Fruit fly (Drosophila melanogaster) whole organism, embryonic: ENCODE results near the gene Fer3.
A peak's percentile ranks its signal among the peaks of the same experiment; 100 is the strongest.

Source experiments
- Atf3 ChIP-seq: fragments of 200-800 bp; sonication (Bioruptor generic); optimal IDR thresholded peaks from 3 replicates; lab custom pipeline; 2016; ENCODE audit warnings: missing biosample characterization, missing genetic modification characterization
- Bgb ChIP-seq: fragments of 200-800 bp; sonication (Bioruptor generic); IDR thresholded peaks from 2 replicates; pipeline ENCODE4 v1.3.6; 2022; ENCODE audit warnings: missing biosample characterization, missing genetic modification characterization; ENCODE audit not compliant: partially characterized antibody
- CG10431 ChIP-seq: fragments of 200-800 bp; sonication (Bioruptor generic); optimal IDR thresholded peaks from 3 replicates; lab custom pipeline; 2018; ENCODE audit warnings: missing biosample characterization, mild to moderate bottlenecking, missing genetic modification characterization
- CG11093 ChIP-seq: fragments of 200-800 bp; sonication (Bioruptor generic); IDR thresholded peaks from 3 replicates; pipeline ENCODE4 v1.3.6; 2022; ENCODE audit warnings: missing biosample characterization, missing genetic modification characterization
- CG1233 ChIP-seq: fragments of 200-800 bp; sonication (Bioruptor generic); optimal IDR thresholded peaks from 4 replicates; lab custom pipeline; 2018; ENCODE audit warnings: missing biosample characterization, mild to moderate bottlenecking, missing genetic modification characterization
- CG13894 ChIP-seq: fragments of 200-800 bp; sonication (Bioruptor generic); optimal IDR thresholded peaks from 3 replicates; lab custom pipeline; 2018; ENCODE audit warnings: missing biosample characterization, mild to moderate bottlenecking, missing genetic modification characterization, moderate library complexity
- CG1647 ChIP-seq: fragments of 200-800 bp; sonication (Bioruptor generic); optimal IDR thresholded peaks from 3 replicates; lab custom pipeline; 2016; ENCODE audit warnings: missing biosample characterization, missing genetic modification characterization
- CG1832 ChIP-seq: fragments of 200-800 bp; sonication (Bioruptor generic); optimal IDR thresholded peaks from 2 replicates; lab custom pipeline; 2017; ENCODE audit warnings: missing biosample characterization, mild to moderate bottlenecking, missing genetic modification characterization, inconsistent platforms
- CG2116 ChIP-seq: fragments of 200-800 bp; sonication (Bioruptor generic); optimal IDR thresholded peaks from 3 replicates; lab custom pipeline; 2018; ENCODE audit warnings: missing biosample characterization, mild to moderate bottlenecking, missing genetic modification characterization
- CG30431 ChIP-seq: fragments of 200-800 bp; sonication (Bioruptor generic); optimal IDR thresholded peaks from 2 replicates; lab custom pipeline; 2017; ENCODE audit warnings: missing biosample characterization, missing genetic modification characterization
- CG32772 ChIP-seq: fragments of 200-800 bp; sonication (Bioruptor generic); IDR thresholded peaks from 2 replicates; pipeline ENCODE4 v1.3.6; 2022; ENCODE audit warnings: missing biosample characterization, missing genetic modification characterization
- CG3407 ChIP-seq: fragments of 200-800 bp; sonication (Bioruptor generic); optimal IDR thresholded peaks from 2 replicates; lab custom pipeline; 2018; ENCODE audit warnings: missing biosample characterization, mild to moderate bottlenecking, missing genetic modification characterization
- CG4707 ChIP-seq: fragments of 200-800 bp; sonication (Bioruptor generic); optimal IDR thresholded peaks from 2 replicates; lab custom pipeline; 2018; ENCODE audit warnings: missing biosample characterization, mild to moderate bottlenecking, missing genetic modification characterization, moderate library complexity
- CG7357 ChIP-seq: fragments of 200-800 bp; sonication (Bioruptor generic); IDR thresholded peaks from 3 replicates; pipeline ENCODE4 v1.3.6; 2022; ENCODE audit warnings: missing biosample characterization, missing genetic modification characterization
- CG7372 ChIP-seq: fragments of 200-800 bp; sonication (Bioruptor generic); IDR thresholded peaks from 2 replicates; pipeline ENCODE4 v1.3.6; 2022; ENCODE audit warnings: missing biosample characterization, missing genetic modification characterization
- CG9215 ChIP-seq: fragments of 200-800 bp; sonication (Bioruptor generic); IDR thresholded peaks from 2 replicates; pipeline ENCODE4 v1.3.6; 2022; ENCODE audit warnings: missing biosample characterization, missing genetic modification characterization
- CG9437 ChIP-seq: fragments of 200-800 bp; sonication (Bioruptor generic); optimal IDR thresholded peaks from 2 replicates; lab custom pipeline; 2018; ENCODE audit warnings: missing biosample characterization, mild to moderate bottlenecking, missing genetic modification characterization
- CG9797 ChIP-seq: fragments of 200-800 bp; sonication (Bioruptor generic); optimal IDR thresholded peaks from 3 replicates; lab custom pipeline; 2018; ENCODE audit warnings: missing biosample characterization, mild to moderate bottlenecking, missing genetic modification characterization
- CHES-1-like ChIP-seq: fragments of 200-800 bp; sonication (Bioruptor generic); optimal IDR thresholded peaks from 2 replicates; lab custom pipeline; 2016; ENCODE audit warnings: missing biosample characterization, missing genetic modification characterization
- Deaf1 ChIP-seq: fragments of 200-800 bp; optimal IDR thresholded peaks from 3 replicates; lab custom pipeline; 2019; ENCODE audit warnings: missing biosample characterization, mild to moderate bottlenecking, missing genetic modification characterization, moderate library complexity
- Gsc ChIP-seq: fragments of 200-800 bp; sonication (Bioruptor generic); IDR thresholded peaks from 2 replicates; pipeline ENCODE4 v1.3.6; 2022; ENCODE audit warnings: missing biosample characterization, missing genetic modification characterization
- HmgD ChIP-seq: fragments of 200-800 bp; sonication (Bioruptor generic); optimal IDR thresholded peaks from 3 replicates; lab custom pipeline; 2016; ENCODE audit warnings: missing biosample characterization, missing genetic modification characterization
- Lpt ChIP-seq: fragments of >200 bp; optimal IDR thresholded peaks from 2 replicates; lab custom pipeline; 2018; ENCODE audit warnings: missing biosample characterization, missing genetic modification characterization
- Mrtf ChIP-seq: fragments of 200-800 bp; sonication (Bioruptor generic); IDR thresholded peaks from 3 replicates; pipeline ENCODE4 v1.3.6; 2022; ENCODE audit warnings: missing biosample characterization, missing genetic modification characterization
- NFAT ChIP-seq: fragments of 200-800 bp; sonication (Bioruptor generic); IDR thresholded peaks from 2 replicates; pipeline ENCODE4 v1.3.6; 2022; ENCODE audit warnings: missing biosample characterization, missing genetic modification characterization
- Neu2 ChIP-seq: fragments of 200-800 bp; sonication (Bioruptor generic); optimal IDR thresholded peaks from 3 replicates; lab custom pipeline; 2016; ENCODE audit warnings: missing biosample characterization, missing genetic modification characterization, borderline replicate concordance
- Nf-YC ChIP-seq: fragments of 200-800 bp; optimal IDR thresholded peaks from 3 replicates; lab custom pipeline; 2019; ENCODE audit warnings: missing biosample characterization, mild to moderate bottlenecking, missing genetic modification characterization, moderate library complexity
- PHDP ChIP-seq: fragments of 200-800 bp; sonication (Bioruptor generic); optimal IDR thresholded peaks from 3 replicates; lab custom pipeline; 2018; ENCODE audit warnings: missing biosample characterization, mild to moderate bottlenecking, missing genetic modification characterization, moderate library complexity
- Rfx ChIP-seq: fragments of 200-800 bp; sonication (Bioruptor generic); IDR thresholded peaks from 2 replicates; pipeline ENCODE4 v1.3.6; 2022; ENCODE audit warnings: missing biosample characterization, missing genetic modification characterization
- Scr ChIP-seq: fragments of 200-800 bp; sonication (Bioruptor generic); IDR thresholded peaks from 2 replicates; pipeline ENCODE4 v1.3.6; 2022; ENCODE audit warnings: missing biosample characterization, missing genetic modification characterization; ENCODE audit not compliant: partially characterized antibody
- Sry-β ChIP-seq: fragments of 200-800 bp; sonication (Bioruptor generic); optimal IDR thresholded peaks from 2 replicates; lab custom pipeline; 2018; ENCODE audit warnings: missing biosample characterization, mild to moderate bottlenecking, missing genetic modification characterization, moderate library complexity
- croc ChIP-seq: fragments of 200-800 bp; sonication (Bioruptor generic); conservative IDR thresholded peaks from 3 replicates; pipeline ENCODE4 v1.3.6; 2022; ENCODE audit warnings: missing biosample characterization, missing genetic modification characterization
- eve ChIP-seq, 2 experiments: fragments of >200 bp; optimal IDR thresholded peaks; 2 replicates each; lab custom pipeline; 2017; ENCODE audit warnings: missing biosample characterization in 2 of 2, missing genetic modification characterization in 2 of 2
- ewg ChIP-seq: fragments of 200-800 bp; sonication (Bioruptor generic); optimal IDR thresholded peaks from 3 replicates; lab custom pipeline; 2017; ENCODE audit warnings: mild to moderate bottlenecking, missing biosample characterization, missing genetic modification reagents, missing genetic modification characterization
- ftz-f1 ChIP-seq: fragments of 200-800 bp; sonication (Bioruptor generic); optimal IDR thresholded peaks from 2 replicates; lab custom pipeline; 2016; ENCODE audit warnings: missing biosample characterization, missing genetic modification characterization
- grau ChIP-seq: fragments of 200-800 bp; optimal IDR thresholded peaks from 3 replicates; lab custom pipeline; 2019; ENCODE audit warnings: missing biosample characterization, mild to moderate bottlenecking, missing genetic modification characterization, moderate library complexity
- gsb-n ChIP-seq: fragments of 200-800 bp; sonication (Bioruptor generic); optimal IDR thresholded peaks from 3 replicates; lab custom pipeline; 2018; ENCODE audit warnings: missing biosample characterization, mild to moderate bottlenecking, missing genetic modification characterization
- lov ChIP-seq, 2 experiments: fragments of 200-800 bp in 1 of 2; fragments of >200 bp in 1 of 2; sonication (Bioruptor generic) in 1 of 2; IDR thresholded peaks in 1 of 2; optimal IDR thresholded peaks in 1 of 2; 2 replicates in 1 of 2; 3 replicates in 1 of 2; pipeline versions ENCODE4 v1.3.6 to Lab custom; 2017 to 2022; ENCODE audit warnings: missing biosample characterization in 1 of 2, missing genetic modification characterization in 1 of 2
- luna ChIP-seq: fragments of 200-800 bp; sonication (Bioruptor generic); optimal IDR thresholded peaks from 2 replicates; lab custom pipeline; 2016; ENCODE audit warnings: missing biosample characterization, missing genetic modification characterization
- nerfin-2 ChIP-seq: fragments of 200-800 bp; sonication (Bioruptor generic); IDR thresholded peaks from 2 replicates; pipeline ENCODE4 v1.3.6; 2022; ENCODE audit warnings: missing biosample characterization, missing genetic modification characterization; ENCODE audit not compliant: partially characterized antibody
- repo ChIP-seq: fragments of 200-800 bp; sonication (Bioruptor generic); optimal IDR thresholded peaks from 2 replicates; lab custom pipeline; 2016; ENCODE audit warnings: missing biosample characterization, missing genetic modification characterization
- schlank ChIP-seq: fragments of 200-800 bp; sonication (Bioruptor generic); optimal IDR thresholded peaks from 2 replicates; lab custom pipeline; 2018; ENCODE audit warnings: missing biosample characterization, mild to moderate bottlenecking, missing genetic modification characterization
- slp2 ChIP-seq: fragments of 200-800 bp; sonication (Bioruptor generic); optimal IDR thresholded peaks from 2 replicates; lab custom pipeline; 2016; ENCODE audit warnings: missing biosample characterization, missing genetic modification characterization
- sna ChIP-seq: fragments of 200-800 bp; sonication (Bioruptor generic); IDR thresholded peaks from 2 replicates; pipeline ENCODE4 v1.3.6; 2022; ENCODE audit warnings: missing biosample characterization, missing genetic modification characterization; ENCODE audit not compliant: partially characterized antibody
- sug ChIP-seq: fragments of 200-800 bp; optimal IDR thresholded peaks from 2 replicates; lab custom pipeline; 2019; ENCODE audit warnings: missing biosample characterization, mild to moderate bottlenecking, missing genetic modification characterization, moderate library complexity
- tll ChIP-seq, 2 experiments: fragments of 200-800 bp in 1 of 2; fragments of >200 bp in 1 of 2; sonication (Bioruptor generic) in 1 of 2; optimal IDR thresholded peaks; 2 replicates each; lab custom pipeline; 2017 to 2019; ENCODE audit warnings: missing biosample characterization in 2 of 2, missing genetic modification characterization in 2 of 2, mild to moderate bottlenecking in 1 of 2, moderate library complexity in 1 of 2
- tup ChIP-seq: fragments of 200-800 bp; sonication (Bioruptor generic); optimal IDR thresholded peaks from 2 replicates; lab custom pipeline; 2016; ENCODE audit warnings: missing biosample characterization, mild to moderate bottlenecking, missing genetic modification characterization, moderate library complexity
- wek ChIP-seq: fragments of 200-800 bp; sonication (Bioruptor generic); optimal IDR thresholded peaks from 3 replicates; lab custom pipeline; 2018; ENCODE audit warnings: missing biosample characterization, mild to moderate bottlenecking, missing genetic modification characterization, moderate library complexity
- zen ChIP-seq: fragments of 200-800 bp; sonication (Bioruptor generic); optimal IDR thresholded peaks from 3 replicates; lab custom pipeline; 2018; ENCODE audit warnings: missing biosample characterization, mild to moderate bottlenecking, missing genetic modification characterization, moderate library complexity

The Fer3 gene

dm6 chr3R:11673955-11674663, 20.0 kb downstream of the Fer3 start, which contains the start of gene CG14715 (continued):
- TF ChIP-seq ewg (GFP tag; lab: Kevin White, UChicago) = no peak
- TF ChIP-seq ftz-f1 (GFP tag; lab: Kevin White, UChicago) = no peak
- TF ChIP-seq zen = peak; percentile 18
- TF ChIP-seq CG9437 (GFP tag; lab: Kevin White, UChicago) = no peak
- TF ChIP-seq Neu2 (GFP tag; lab: Kevin White, UChicago) = no peak
- TF ChIP-seq gsb-n (tag; lab: Kevin White, UChicago) = no peak
- no peak for TF ChIP-seq lov (optimal IDR thresholded peaks at IDR 0.05; lab: Kevin White, UChicago)
- no peak for TF ChIP-seq lov (GFP tag; IDR thresholded peaks at IDR 0.05; lab: Robert Waterston, UW)
- TF ChIP-seq CHES-1-like (GFP tag; lab: Kevin White, UChicago) = peak; percentile 55
- peak; percentile 4 for TF ChIP-seq CG13894 (tag; lab: Kevin White, UChicago)
- no peak for TF ChIP-seq luna (GFP tag; lab: Kevin White, UChicago)
- TF ChIP-seq sna (GFP tag; lab: Robert Waterston, UW) = no peak
- no peak for TF ChIP-seq CG1647 (GFP tag; lab: Kevin White, UChicago)
- no peak for TF ChIP-seq schlank (tag; lab: Kevin White, UChicago)
- TF ChIP-seq HmgD (GFP tag; lab: Kevin White, UChicago) = peak; percentile 32
- TF ChIP-seq CG4707 (GFP tag; lab: Kevin White, UChicago) = no peak
- no peak for TF ChIP-seq CG3407 (GFP tag; lab: Kevin White, UChicago)
- TF ChIP-seq NFAT (GFP tag; lab: Robert Waterston, UW) = no peak
- TF ChIP-seq tup (GFP tag; lab: Kevin White, UChicago) = no peak
- TF ChIP-seq grau = peak; percentile 21
- TF ChIP-seq Lpt = no peak
- peak; percentile 80 for TF ChIP-seq CG9797 (GFP tag; lab: Kevin White, UChicago)
- TF ChIP-seq Deaf1 = no peak
- no peak for TF ChIP-seq CG9215 (GFP tag; lab: Robert Waterston, UW)
- TF ChIP-seq Mrtf = no peak
- TF ChIP-seq Sry-β (GFP tag; lab: Kevin White, UChicago) = no peak
- TF ChIP-seq CG32772 (GFP tag; lab: Robert Waterston, UW) = no peak
- no peak for TF ChIP-seq CG1832
- 0 out of 2 replicates have a peak, but pooled peaks have one; percentile 28 for TF ChIP-seq Bgb
- peak; percentile 46 for TF ChIP-seq Nf-YC (tag; lab: Kevin White, UChicago)
- no peak for TF ChIP-seq CG30431
- peak; percentile 14 for TF ChIP-seq slp2
- TF ChIP-seq CG11093 (GFP tag; lab: Robert Waterston, UW) = no peak
- TF ChIP-seq Atf3 = peak; percentile 38
- no peak for TF ChIP-seq CG7372
- no peak for TF ChIP-seq repo (GFP tag; lab: Kevin White, UChicago)
- TF ChIP-seq PHDP (tag; lab: Kevin White, UChicago) = peak; percentile 28
- TF ChIP-seq nerfin-2 (GFP tag; lab: Robert Waterston, UW) = no peak
- TF ChIP-seq tll (GFP tag; optimal IDR thresholded peaks at IDR 0.05; lab: Kevin White, UChicago) = peak in 1 of 2 experiments; percentile 10
- peak; percentile 32 for TF ChIP-seq CG1233
- TF ChIP-seq CG7357 (GFP tag; lab: Robert Waterston, UW) = peak; percentile 98
- no peak for TF ChIP-seq wek (GFP tag; lab: Kevin White, UChicago)
- peak; percentile 55; the same call in 1 of the 2 replicates for TF ChIP-seq Rfx (GFP tag; lab: Robert Waterston, UW)
- peak; percentile 62 for TF ChIP-seq Scr
- peak; percentile 19 for TF ChIP-seq sug (tag; lab: Kevin White, UChicago)
- TF ChIP-seq croc (GFP tag; lab: Robert Waterston, UW) = no peak
- no peak for TF ChIP-seq Gsc (GFP tag; lab: Robert Waterston, UW)
- no peak for TF ChIP-seq CG10431 (GFP tag; lab: Kevin White, UChicago)
- peak; percentile 73 for TF ChIP-seq CG2116 (GFP tag; lab: Kevin White, UChicago)
- TF ChIP-seq eve (GFP tag; optimal IDR thresholded peaks at IDR 0.05; lab: Kevin White, UChicago) = no peak
